Fruit fly (Drosophila melanogaster) whole organism, embryonic: ENCODE data around the gene Tsen34.

Source experiments
- Aef1 ChIP-seq: fragments of 200-800 bp; sonication (Bioruptor generic); IDR thresholded peaks from 3 replicates; pipeline ENCODE4 v1.3.6; 2022; ENCODE audit warnings: missing biosample characterization, missing genetic modification characterization
- CG12219 ChIP-seq: fragments of 200-800 bp; sonication (Bioruptor generic); optimal IDR thresholded peaks from 3 replicates; lab custom pipeline; 2018; ENCODE audit warnings: missing biosample characterization, mild to moderate bottlenecking, missing genetic modification characterization
- CG15601 ChIP-seq: fragments of 200-800 bp; sonication (Bioruptor generic); optimal IDR thresholded peaks from 3 replicates; lab custom pipeline; 2019; ENCODE audit warnings: missing biosample characterization, mild to moderate bottlenecking, missing genetic modification characterization, moderate library complexity
- CG1647 ChIP-seq: fragments of 200-800 bp; sonication (Bioruptor generic); optimal IDR thresholded peaks from 3 replicates; lab custom pipeline; 2016; ENCODE audit warnings: missing biosample characterization, missing genetic modification characterization
- CG31441 ChIP-seq: fragments of 200-800 bp; sonication (Bioruptor generic); IDR thresholded peaks from 2 replicates; pipeline ENCODE4 v1.3.6; 2022; ENCODE audit warnings: missing biosample characterization, missing genetic modification characterization
- CG3847 ChIP-seq: fragments of 200-800 bp; sonication (Bioruptor generic); IDR thresholded peaks from 2 replicates; pipeline ENCODE4 v1.3.6; 2022; ENCODE audit warnings: missing biosample characterization, missing genetic modification characterization
- CG7556 ChIP-seq: fragments of 200-800 bp; sonication (Bioruptor generic); optimal IDR thresholded peaks from 2 replicates; lab custom pipeline; 2017; ENCODE audit warnings: missing biosample characterization, mild to moderate bottlenecking, missing genetic modification characterization
- CG7839 ChIP-seq: fragments of 200-800 bp; sonication (Bioruptor generic); optimal IDR thresholded peaks from 3 replicates; lab custom pipeline; 2018; ENCODE audit warnings: missing biosample characterization, mild to moderate bottlenecking, missing genetic modification characterization, moderate library complexity
- CG8388 ChIP-seq: fragments of 200-800 bp; sonication (Bioruptor generic); optimal IDR thresholded peaks from 2 replicates; lab custom pipeline; 2019; ENCODE audit warnings: missing biosample characterization, mild to moderate bottlenecking, missing genetic modification characterization, moderate library complexity
- CTCF ChIP-seq: fragments of 200-800 bp; sonication (Bioruptor generic); optimal IDR thresholded peaks from 2 replicates; lab custom pipeline; 2017; ENCODE audit warnings: missing biosample characterization, mild to moderate bottlenecking, missing genetic modification characterization, moderate library complexity
- Dip2 ChIP-seq: fragments of 200-800 bp; sonication (Bioruptor generic); IDR thresholded peaks from 2 replicates; pipeline ENCODE4 v1.3.6; 2022; ENCODE audit warnings: missing biosample characterization, missing genetic modification characterization
- Dip3 ChIP-seq: fragments of 200-800 bp; sonication (Bioruptor generic); optimal IDR thresholded peaks from 3 replicates; lab custom pipeline; 2016; ENCODE audit warnings: missing biosample characterization, missing genetic modification characterization
- E2f2 ChIP-seq: fragments of 200-800 bp; sonication (Bioruptor generic); IDR thresholded peaks from 2 replicates; pipeline ENCODE4 v1.3.6; 2022; ENCODE audit warnings: missing biosample characterization, missing genetic modification characterization
- Gsc ChIP-seq: fragments of 200-800 bp; sonication (Bioruptor generic); IDR thresholded peaks from 2 replicates; pipeline ENCODE4 v1.3.6; 2022; ENCODE audit warnings: missing biosample characterization, missing genetic modification characterization
- HHEX ChIP-seq: fragments of 200-800 bp; sonication (Bioruptor generic); optimal IDR thresholded peaks from 3 replicates; lab custom pipeline; 2017; ENCODE audit warnings: missing biosample characterization, mild to moderate bottlenecking, missing genetic modification characterization, missing genetic modification reagents
- Hmr ChIP-seq: fragments of 200-800 bp; sonication (Bioruptor generic); optimal IDR thresholded peaks from 3 replicates; lab custom pipeline; 2017; ENCODE audit warnings: mild to moderate bottlenecking, missing biosample characterization, missing genetic modification reagents, missing genetic modification characterization
- Hr3 ChIP-seq: fragments of 200-800 bp; sonication (Bioruptor generic); optimal IDR thresholded peaks from 3 replicates; lab custom pipeline; 2016; ENCODE audit warnings: missing biosample characterization, missing genetic modification characterization
- Mes4 ChIP-seq: fragments of 200-800 bp; sonication (Bioruptor generic); optimal IDR thresholded peaks from 2 replicates; lab custom pipeline; 2016; ENCODE audit warnings: missing biosample characterization, missing genetic modification characterization
- NfI ChIP-seq: fragments of 200-800 bp; sonication (Bioruptor generic); optimal IDR thresholded peaks from 3 replicates; lab custom pipeline; 2018; ENCODE audit warnings: missing biosample characterization, mild to moderate bottlenecking, missing genetic modification characterization, moderate library complexity
- PHDP ChIP-seq: fragments of 200-800 bp; sonication (Bioruptor generic); optimal IDR thresholded peaks from 3 replicates; lab custom pipeline; 2018; ENCODE audit warnings: missing biosample characterization, mild to moderate bottlenecking, missing genetic modification characterization, moderate library complexity
- Pdp1 ChIP-seq, 2 experiments: fragments of 200-800 bp; sonication (Bioruptor generic); optimal IDR thresholded peaks; 3 replicates each; lab custom pipeline; 2016; ENCODE audit warnings: missing biosample characterization in 2 of 2, missing genetic modification characterization in 2 of 2, mild to moderate bottlenecking in 1 of 2, moderate library complexity in 1 of 2
- Ravus ChIP-seq: fragments of 200-800 bp; sonication (Bioruptor generic); IDR thresholded peaks from 2 replicates; pipeline ENCODE4 v1.3.6; 2022; ENCODE audit warnings: missing biosample characterization, missing genetic modification characterization
- Side ChIP-seq: fragments of 200-800 bp; sonication (Bioruptor generic); optimal IDR thresholded peaks from 2 replicates; lab custom pipeline; 2016; ENCODE audit warnings: missing biosample characterization, missing genetic modification characterization
- Sox100B ChIP-seq: fragments of 200-800 bp; sonication (Bioruptor generic); optimal IDR thresholded peaks from 3 replicates; lab custom pipeline; 2018; ENCODE audit warnings: missing biosample characterization, mild to moderate bottlenecking, missing genetic modification characterization
- YL-1 ChIP-seq: fragments of 200-800 bp; sonication (Bioruptor generic); optimal IDR thresholded peaks from 3 replicates; lab custom pipeline; 2017; ENCODE audit warnings: missing biosample characterization, mild to moderate bottlenecking, missing genetic modification characterization
- ato ChIP-seq: fragments of 200-800 bp; sonication (Bioruptor generic); IDR thresholded peaks from 2 replicates; pipeline ENCODE4 v1.3.6; 2022; ENCODE audit warnings: missing biosample characterization, missing genetic modification characterization; ENCODE audit not compliant: partially characterized antibody
- bigmax ChIP-seq: fragments of 200-800 bp; sonication (Bioruptor generic); optimal IDR thresholded peaks from 2 replicates; lab custom pipeline; 2018; ENCODE audit warnings: missing biosample characterization, mild to moderate bottlenecking, missing genetic modification characterization
- chinmo ChIP-seq: fragments of 200-800 bp; sonication (Bioruptor generic); IDR thresholded peaks from 4 replicates; pipeline ENCODE4 v1.3.6; 2022; ENCODE audit warnings: missing biosample characterization, missing genetic modification characterization; ENCODE audit not compliant: partially characterized antibody
- danr ChIP-seq: fragments of 200-800 bp; sonication (Bioruptor generic); IDR thresholded peaks from 2 replicates; pipeline ENCODE4 v1.3.6; 2022; ENCODE audit warnings: missing biosample characterization, missing genetic modification characterization
- esg ChIP-seq: fragments of 200-800 bp; sonication (Bioruptor generic); conservative IDR thresholded peaks from 2 replicates; pipeline ENCODE4 v1.3.6; 2022; ENCODE audit warnings: missing biosample characterization, missing genetic modification characterization
- eyg ChIP-seq: fragments of 200-800 bp; sonication (Bioruptor generic); optimal IDR thresholded peaks from 3 replicates; lab custom pipeline; 2016; ENCODE audit warnings: missing biosample characterization, missing genetic modification characterization
- ind ChIP-seq: fragments of 200-800 bp; sonication (Bioruptor generic); optimal IDR thresholded peaks from 3 replicates; lab custom pipeline; 2016; ENCODE audit warnings: missing biosample characterization, missing genetic modification characterization
- insv ChIP-seq, 2 experiments: fragments of 200-800 bp; sonication (Bioruptor generic); optimal IDR thresholded peaks; 3 replicates each; lab custom pipeline; 2016 to 2018; ENCODE audit warnings: missing biosample characterization in 2 of 2, missing genetic modification characterization in 2 of 2
- jigr1 ChIP-seq: fragments of 200-800 bp; sonication (Bioruptor generic); IDR thresholded peaks from 3 replicates; pipeline ENCODE4 v1.3.6; 2022; ENCODE audit warnings: missing biosample characterization, missing genetic modification characterization
- maf-S ChIP-seq: fragments of 200-800 bp; sonication (Bioruptor generic); optimal IDR thresholded peaks from 2 replicates; lab custom pipeline; 2016; ENCODE audit warnings: missing biosample characterization, missing genetic modification characterization
- mld ChIP-seq: fragments of 200-800 bp; sonication (Bioruptor generic); IDR thresholded peaks from 3 replicates; pipeline ENCODE4 v1.3.6; 2022; ENCODE audit warnings: missing biosample characterization, missing genetic modification characterization; ENCODE audit not compliant: partially characterized antibody
- nerfin-1 ChIP-seq: fragments of 200-800 bp; sonication (Bioruptor generic); optimal IDR thresholded peaks from 3 replicates; lab custom pipeline; 2019; ENCODE audit warnings: missing biosample characterization, mild to moderate bottlenecking, missing genetic modification characterization, moderate library complexity
- p53 ChIP-seq: fragments of 200-800 bp; sonication (Bioruptor generic); optimal IDR thresholded peaks from 2 replicates; lab custom pipeline; 2016; ENCODE audit warnings: missing biosample characterization, missing genetic modification characterization
- pfk ChIP-seq: fragments of 200-800 bp; sonication (Bioruptor generic); optimal IDR thresholded peaks from 2 replicates; lab custom pipeline; 2018; ENCODE audit warnings: missing biosample characterization, mild to moderate bottlenecking, missing genetic modification characterization, moderate library complexity
- pho ChIP-seq: fragments of 200-800 bp; sonication (Bioruptor generic); optimal IDR thresholded peaks from 2 replicates; lab custom pipeline; 2016; ENCODE audit warnings: missing biosample characterization, missing genetic modification characterization
- row ChIP-seq: fragments of 200-800 bp; sonication (Bioruptor generic); IDR thresholded peaks from 3 replicates; pipeline ENCODE4 v1.3.6; 2022; ENCODE audit warnings: missing biosample characterization, missing genetic modification characterization
- sc ChIP-seq, 3 experiments: fragments of >200 bp in 2 of 3; fragments of 200-800 bp in 1 of 3; sonication (Bioruptor generic) in 1 of 3; optimal IDR thresholded peaks; 2 replicates in 2 of 3; 3 replicates in 1 of 3; lab custom pipeline; 2017; ENCODE audit warnings: mild to moderate bottlenecking in 1 of 3, missing biosample characterization in 1 of 3, missing genetic modification characterization in 1 of 3, missing genetic modification reagents in 1 of 3
- slou ChIP-seq: fragments of 200-800 bp; sonication (Bioruptor generic); optimal IDR thresholded peaks from 3 replicates; lab custom pipeline; 2016; ENCODE audit warnings: missing biosample characterization, missing genetic modification characterization
- ssp ChIP-seq: fragments of 200-800 bp; sonication (Bioruptor generic); IDR thresholded peaks from 2 replicates; pipeline ENCODE4 v1.3.6; 2022; ENCODE audit warnings: missing biosample characterization, missing genetic modification characterization
- stc ChIP-seq: fragments of 200-800 bp; sonication (Bioruptor generic); IDR thresholded peaks from 2 replicates; pipeline ENCODE4 v1.3.6; 2022; ENCODE audit warnings: missing biosample characterization, missing genetic modification characterization
- stwl ChIP-seq: fragments of 200-800 bp; sonication (Bioruptor generic); optimal IDR thresholded peaks from 3 replicates; lab custom pipeline; 2018; ENCODE audit warnings: missing biosample characterization, mild to moderate bottlenecking, missing genetic modification characterization, moderate library complexity
- tin ChIP-seq: fragments of 200-800 bp; sonication (Bioruptor generic); optimal IDR thresholded peaks from 3 replicates; lab custom pipeline; 2016; ENCODE audit warnings: missing biosample characterization, missing genetic modification characterization
- toy ChIP-seq: fragments of 200-800 bp; sonication (Bioruptor generic); IDR thresholded peaks from 2 replicates; pipeline ENCODE4 v1.3.6; 2022; ENCODE audit warnings: missing biosample characterization, missing genetic modification characterization
- tup ChIP-seq: fragments of 200-800 bp; sonication (Bioruptor generic); optimal IDR thresholded peaks from 2 replicates; lab custom pipeline; 2016; ENCODE audit warnings: missing biosample characterization, mild to moderate bottlenecking, missing genetic modification characterization, moderate library complexity
- vnd ChIP-seq: fragments of 200-800 bp; sonication (Bioruptor generic); IDR thresholded peaks from 3 replicates; pipeline ENCODE4 v1.3.6; 2022; ENCODE audit warnings: missing biosample characterization, missing genetic modification characterization; ENCODE audit not compliant: partially characterized antibody

Tsen34 gene

dm6 chr3L:14784949-14785408 lies 23.3 kb upstream of the Tsen34 start (continued):
- peak; percentile 91 for TF ChIP-seq CG1647 (GFP tag; lab: Kevin White, UChicago)
- peak; percentile 91 for TF ChIP-seq esg (GFP tag; lab: Robert Waterston, UW)
- peak; percentile 97 for TF ChIP-seq NfI (GFP tag; lab: Kevin White, UChicago)
- peak; percentile 95 for TF ChIP-seq tin (GFP tag; lab: Kevin White, UChicago)
- peak; percentile 99 for TF ChIP-seq Sox100B
- no peak; the same call in 1 of the 2 replicates for TF ChIP-seq Gsc
- peak; percentile 92 for TF ChIP-seq CG3847
- TF ChIP-seq pho (GFP tag; lab: Kevin White, UChicago), result peak; percentile 94
- TF ChIP-seq PHDP, result peak; percentile 97
- peak; percentile 49 for TF ChIP-seq stwl (tag; lab: Kevin White, UChicago)
- TF ChIP-seq danr (GFP tag; lab: Robert Waterston, UW), result peak; percentile 85
- peak; percentile 74 for TF ChIP-seq E2f2 (GFP tag; lab: Robert Waterston, UW)
- TF ChIP-seq CG15601 (tag; lab: Kevin White, UChicago), result peak; percentile 96
- peak; percentile 95 for TF ChIP-seq nerfin-1
- peak; percentile 89 for TF ChIP-seq eyg (GFP tag; lab: Kevin White, UChicago)
- peak; percentile 78 for TF ChIP-seq ssp (GFP tag; lab: Robert Waterston, UW)
- TF ChIP-seq p53 (GFP tag; lab: Kevin White, UChicago), result peak; percentile 50
- peak; percentile 71 for TF ChIP-seq toy (GFP tag; lab: Robert Waterston, UW)
- TF ChIP-seq mld, result no peak
- TF ChIP-seq sc (optimal IDR thresholded peaks at IDR 0.05; lab: Kevin White, UChicago), result no peak
- peak; percentile 97 for TF ChIP-seq sc (GFP tag; optimal IDR thresholded peaks at IDR 0.05; lab: Kevin White, UChicago)
- TF ChIP-seq Mes4 (GFP tag; lab: Kevin White, UChicago), result peak; percentile 91
- TF ChIP-seq HHEX (GFP tag; lab: Kevin White, UChicago), result peak; percentile 97
- TF ChIP-seq jigr1, result peak; percentile 84; the same call in 2 of the 3 replicates
- TF ChIP-seq Side (GFP tag; lab: Kevin White, UChicago), result peak; percentile 92
- TF ChIP-seq bigmax, result peak; percentile 51
- TF ChIP-seq CG31441 (GFP tag; lab: Robert Waterston, UW), result peak; percentile 99
- peak; percentile 92 to 94 for TF ChIP-seq Pdp1 (GFP tag; optimal IDR thresholded peaks at IDR 0.05; lab: Kevin White, UChicago)
- TF ChIP-seq maf-S (GFP tag; lab: Kevin White, UChicago), result peak; percentile 89
- TF ChIP-seq CG8388 (GFP tag; lab: Kevin White, UChicago), result peak; percentile 96
- 0 out of 2 replicates have a peak, but pooled peaks have one; percentile 68 for TF ChIP-seq Dip2 (GFP tag; lab: Robert Waterston, UW)
- TF ChIP-seq ato, result no peak
- peak; percentile 87 for TF ChIP-seq slou (GFP tag; lab: Kevin White, UChicago)
- peak; percentile 90 for TF ChIP-seq Dip3 (GFP tag; lab: Kevin White, UChicago)
- no peak for TF ChIP-seq chinmo (GFP tag; lab: Robert Waterston, UW)
- peak; percentile 99 for TF ChIP-seq CG7839 (tag; lab: Kevin White, UChicago)
- TF ChIP-seq stc (GFP tag; lab: Robert Waterston, UW), result peak; percentile 93
- TF ChIP-seq Hmr (GFP tag; lab: Kevin White, UChicago), result peak; percentile 97
- peak; percentile 95 for TF ChIP-seq row (GFP tag; lab: Robert Waterston, UW)
- peak; percentile 81 for TF ChIP-seq Ravus (GFP tag; lab: Robert Waterston, UW)
- peak; percentile 4 to 82 for TF ChIP-seq insv (GFP tag; optimal IDR thresholded peaks at IDR 0.05; lab: Kevin White, UChicago)
- peak; percentile 95 for TF ChIP-seq YL-1
- peak; percentile 77 for TF ChIP-seq tup (GFP tag; lab: Kevin White, UChicago)
- peak; percentile 98 for TF ChIP-seq CG7556 (GFP tag; lab: Kevin White, UChicago)
- peak; percentile 97 for TF ChIP-seq CG12219 (GFP tag; lab: Kevin White, UChicago)
- TF ChIP-seq pfk (GFP tag; lab: Kevin White, UChicago), result peak; percentile 35
- TF ChIP-seq Hr3, result peak; percentile 95
- no peak for TF ChIP-seq vnd (GFP tag; lab: Robert Waterston, UW)
- TF ChIP-seq CTCF (GFP tag; lab: Kevin White, UChicago), result peak; percentile 72
- TF ChIP-seq ind, result peak; percentile 95
- peak; percentile 81 for TF ChIP-seq Aef1 (GFP tag; lab: Robert Waterston, UW)
